Worm (Caenorhabditis elegans) whole organism, late embryonic: ENCODE data around the gene F28H7.2.

Source experiments
- C08G9.2 ChIP-seq: sonication (generic microtip); optimal IDR thresholded peaks from 2 replicates; lab custom pipeline; 2016; ENCODE audit warnings: mild to moderate bottlenecking, missing genetic modification characterization, moderate library complexity, missing compliant biosample characterization
- C38D4.7 ChIP-seq: fragments of 200-800 bp; sonication (Bioruptor generic); optimal IDR thresholded peaks from 2 replicates; lab custom pipeline; 2018; ENCODE audit warnings: mild to moderate bottlenecking, missing genetic modification characterization, moderate library complexity, missing compliant biosample characterization
- F13H6.1 ChIP-seq: sonication (generic microtip); optimal IDR thresholded peaks from 2 replicates; lab custom pipeline; 2016; ENCODE audit warnings: missing genetic modification characterization, missing compliant biosample characterization
- T23F11.4 ChIP-seq: fragments of 200-800 bp; sonication (Bioruptor generic); optimal IDR thresholded peaks from 2 replicates; lab custom pipeline; 2018; ENCODE audit warnings: mild to moderate bottlenecking, missing genetic modification characterization, missing compliant biosample characterization
- Y22D7AL.16 ChIP-seq: sonication (generic microtip); optimal IDR thresholded peaks from 2 replicates; lab custom pipeline; 2016; ENCODE audit warnings: missing genetic modification characterization, missing compliant biosample characterization
- ama-1 ChIP-seq: fragments of 150-350 bp; optimal IDR thresholded peaks from 2 replicates; lab custom pipeline; 2014
- ceh-14 ChIP-seq: sonication (generic microtip); optimal IDR thresholded peaks from 2 replicates; lab custom pipeline; 2016; ENCODE audit warnings: missing genotype, missing genetic modification characterization, missing compliant biosample characterization
- ceh-18 ChIP-seq: sonication (generic microtip); optimal IDR thresholded peaks from 2 replicates; lab custom pipeline; 2016; ENCODE audit warnings: missing genetic modification characterization, missing compliant biosample characterization
- ceh-19 ChIP-seq: fragments of 200-800 bp; sonication (Bioruptor generic); optimal IDR thresholded peaks from 2 replicates; lab custom pipeline; 2018; ENCODE audit warnings: mild to moderate bottlenecking, missing genetic modification characterization, missing compliant biosample characterization
- ceh-2 ChIP-seq: sonication (generic microtip); optimal IDR thresholded peaks from 2 replicates; lab custom pipeline; 2016; ENCODE audit warnings: missing genotype, missing genetic modification characterization, missing compliant biosample characterization
- ceh-22 ChIP-seq: sonication (generic microtip); optimal IDR thresholded peaks from 2 replicates; lab custom pipeline; 2017; ENCODE audit warnings: missing biosample characterization, missing genetic modification characterization
- ceh-30 ChIP-seq: fragments of 150-350 bp; optimal IDR thresholded peaks from 2 replicates; lab custom pipeline; 2014; ENCODE audit warnings: missing biosample characterization, missing genetic modification characterization
- ceh-31 ChIP-seq: sonication (generic microtip); optimal IDR thresholded peaks from 2 replicates; lab custom pipeline; 2016; ENCODE audit warnings: missing genetic modification characterization, missing compliant biosample characterization
- ceh-34 ChIP-seq: sonication (generic microtip); optimal IDR thresholded peaks from 2 replicates; lab custom pipeline; 2016; ENCODE audit warnings: mild to moderate bottlenecking, missing genetic modification characterization, missing compliant biosample characterization
- ceh-48 ChIP-seq: sonication (generic microtip); optimal IDR thresholded peaks from 2 replicates; lab custom pipeline; 2016; ENCODE audit warnings: missing genetic modification characterization, inconsistent platforms, missing compliant biosample characterization
- dve-1 ChIP-seq: sonication (generic microtip); optimal IDR thresholded peaks from 2 replicates; lab custom pipeline; 2017; ENCODE audit warnings: antibody characterized with exemption, mild to moderate bottlenecking, missing genetic modification characterization, missing compliant biosample characterization
- elt-2 ChIP-seq: sonication (generic microtip); optimal IDR thresholded peaks from 2 replicates; lab custom pipeline; 2016; ENCODE audit warnings: missing genetic modification reagents, missing genetic modification characterization, missing compliant biosample characterization
- ets-4 ChIP-seq: sonication (generic microtip); optimal IDR thresholded peaks from 2 replicates; lab custom pipeline; 2016; ENCODE audit warnings: missing genetic modification characterization, missing compliant biosample characterization
- eyg-1 ChIP-seq: sonication (generic microtip); optimal IDR thresholded peaks from 2 replicates; lab custom pipeline; 2016; ENCODE audit warnings: missing genotype, missing genetic modification characterization, missing compliant biosample characterization
- fax-1 ChIP-seq: sonication (generic microtip); optimal IDR thresholded peaks from 2 replicates; lab custom pipeline; 2016; ENCODE audit warnings: missing genotype, missing genetic modification characterization, missing compliant biosample characterization
- fkh-6 ChIP-seq: sonication (generic microtip); optimal IDR thresholded peaks from 2 replicates; lab custom pipeline; 2016; ENCODE audit warnings: missing genetic modification characterization, missing compliant biosample characterization
- gmeb-2 ChIP-seq: sonication (generic microtip); optimal IDR thresholded peaks from 2 replicates; lab custom pipeline; 2016; ENCODE audit warnings: missing genetic modification characterization, inconsistent platforms, missing compliant biosample characterization
- hlh-30 ChIP-seq: sonication (generic microtip); optimal IDR thresholded peaks from 2 replicates; lab custom pipeline; 2017; ENCODE audit warnings: antibody characterized with exemption, missing genetic modification characterization, missing compliant biosample characterization; ENCODE audit not compliant: insufficient read depth
- hlh-6 ChIP-seq: sonication (generic microtip); optimal IDR thresholded peaks from 2 replicates; lab custom pipeline; 2016; ENCODE audit warnings: missing genotype, missing genetic modification characterization, missing compliant biosample characterization
- hlh-8 ChIP-seq: sonication (generic microtip); optimal IDR thresholded peaks from 2 replicates; lab custom pipeline; 2016; ENCODE audit warnings: missing genotype, missing genetic modification characterization, missing compliant biosample characterization
- lim-6 ChIP-seq: sonication (generic microtip); optimal IDR thresholded peaks from 2 replicates; lab custom pipeline; 2016; ENCODE audit warnings: missing genetic modification characterization, missing compliant biosample characterization
- nfya-1 ChIP-seq: sonication (generic microtip); optimal IDR thresholded peaks from 2 replicates; lab custom pipeline; 2017; ENCODE audit warnings: missing genetic modification characterization, mild to moderate bottlenecking, missing compliant biosample characterization, antibody characterized with exemption, moderate library complexity
- nhr-11 ChIP-seq: fragments of 150-350 bp; optimal IDR thresholded peaks from 2 replicates; lab custom pipeline; 2014; ENCODE audit warnings: missing biosample characterization, missing genetic modification characterization
- nhr-232 ChIP-seq: sonication (generic microtip); optimal IDR thresholded peaks from 2 replicates; lab custom pipeline; 2016; ENCODE audit warnings: missing genetic modification characterization, missing compliant biosample characterization
- npax-4 ChIP-seq: sonication (generic microtip); optimal IDR thresholded peaks from 2 replicates; lab custom pipeline; 2016; ENCODE audit warnings: missing genetic modification characterization, missing compliant biosample characterization
- pax-1 ChIP-seq: fragments of 150-350 bp; optimal IDR thresholded peaks from 2 replicates; lab custom pipeline; 2014; ENCODE audit warnings: missing biosample characterization, missing genetic modification characterization
- pha-2 ChIP-seq: sonication (generic microtip); optimal IDR thresholded peaks from 2 replicates; lab custom pipeline; 2017; ENCODE audit warnings: mild to moderate bottlenecking, missing genetic modification characterization, missing compliant biosample characterization
- pqm-1 ChIP-seq: sonication (generic microtip); optimal IDR thresholded peaks from 2 replicates; lab custom pipeline; 2016; ENCODE audit warnings: missing genetic modification characterization, missing compliant biosample characterization
- pros-1 ChIP-seq: fragments of 150-350 bp; optimal IDR thresholded peaks from 2 replicates; lab custom pipeline; 2014; ENCODE audit warnings: missing biosample characterization, missing genetic modification reagents, missing genetic modification characterization
- ref-2 ChIP-seq: sonication (generic microtip); optimal IDR thresholded peaks from 2 replicates; lab custom pipeline; 2016; ENCODE audit warnings: missing genetic modification characterization, missing compliant biosample characterization
- rnt-1 ChIP-seq: sonication (generic microtip); optimal IDR thresholded peaks from 2 replicates; lab custom pipeline; 2016; ENCODE audit warnings: missing genetic modification characterization, missing compliant biosample characterization
- sox-2 ChIP-seq: fragments of 200-800 bp; sonication (Bioruptor generic); IDR thresholded peaks from 2 replicates; pipeline ENCODE4 v1.3.6; 2022; ENCODE audit warnings: missing genetic modification reagents, missing genetic modification characterization, missing compliant biosample characterization
- sox-4 ChIP-seq: sonication (generic microtip); optimal IDR thresholded peaks from 2 replicates; lab custom pipeline; 2017; ENCODE audit warnings: mild to moderate bottlenecking, missing genetic modification characterization, inconsistent platforms, missing compliant biosample characterization
- syd-9 ChIP-seq: sonication (generic microtip); optimal IDR thresholded peaks from 2 replicates; lab custom pipeline; 2016; ENCODE audit warnings: mild to moderate bottlenecking, missing genetic modification characterization, moderate library complexity, missing compliant biosample characterization
- tbx-2 ChIP-seq: sonication (generic microtip); optimal IDR thresholded peaks from 2 replicates; lab custom pipeline; 2016; ENCODE audit warnings: missing genetic modification characterization, missing compliant biosample characterization
- tbx-7 ChIP-seq: sonication (generic microtip); optimal IDR thresholded peaks from 2 replicates; lab custom pipeline; 2016; ENCODE audit warnings: missing genotype, missing genetic modification characterization, missing compliant biosample characterization
- ttx-3 ChIP-seq: sonication (generic microtip); optimal IDR thresholded peaks from 2 replicates; lab custom pipeline; 2016; ENCODE audit warnings: missing genetic modification reagents, missing genetic modification characterization, missing compliant biosample characterization
- unc-42 ChIP-seq: sonication (generic microtip); optimal IDR thresholded peaks from 2 replicates; lab custom pipeline; 2016; ENCODE audit warnings: missing genotype, missing genetic modification characterization, missing compliant biosample characterization
- unc-55 ChIP-seq: sonication (generic microtip); optimal IDR thresholded peaks from 2 replicates; lab custom pipeline; 2017; ENCODE audit warnings: missing biosample characterization, missing genetic modification reagents, missing genetic modification characterization
- unc-86 ChIP-seq: sonication (generic microtip); optimal IDR thresholded peaks from 2 replicates; lab custom pipeline; 2016; ENCODE audit warnings: missing genetic modification characterization, missing compliant biosample characterization
- zip-5 ChIP-seq: sonication (generic microtip); optimal IDR thresholded peaks from 2 replicates; lab custom pipeline; 2016; ENCODE audit warnings: missing genetic modification characterization, missing compliant biosample characterization

The F28H7.2 gene

ce11 chrV:10714630-10715029, 33.1 kb upstream of the F28H7.2 start:
- no peak for TF ChIP-seq fax-1 (tag; lab: Kevin White, UChicago)

ce11 chrV:10715158-10716152, 32.2 kb upstream of the F28H7.2 start:
- TF ChIP-seq ceh-18 (peak; percentile 83), hlh-8 (tag; lab: Kevin White, UChicago) (peak; percentile 35), unc-86 (tag; lab: Kevin White, UChicago) (no peak), ceh-31 (peak; percentile 78), ceh-2 (no peak), gmeb-2 (tag; lab: Kevin White, UChicago) (peak; percentile 8), nfya-1 (tag; lab: Kevin White, UChicago) (peak; percentile 65), rnt-1 (tag; lab: Kevin White, UChicago) (peak; percentile 86), unc-55 (peak; percentile 91), dve-1 (tag; lab: Kevin White, UChicago) (peak; percentile 39), ceh-34 (tag; lab: Kevin White, UChicago) (peak; percentile 61), fax-1 (tag; lab: Kevin White, UChicago) (no peak), pqm-1 (tag; lab: Kevin White, UChicago) (no peak), C38D4.7 (GFP tag; lab: Kevin White, UChicago) (no peak), unc-42 (peak; percentile 64), ets-4 (tag; lab: Kevin White, UChicago) (no peak), tbx-2 (peak; percentile 66), fkh-6 (tag; lab: Kevin White, UChicago) (no peak), syd-9 (tag; lab: Kevin White, UChicago) (no peak), hlh-30 (tag; lab: Kevin White, UChicago) (peak; percentile 97), ceh-48 (tag; lab: Kevin White, UChicago) (no peak), C08G9.2 (tag; lab: Kevin White, UChicago) (no peak), pros-1 (tag; lab: Kevin White, UChicago) (peak; percentile 88), Y22D7AL.16 (no peak), ama-1 (lab: Kevin White, UChicago) (no peak)

ce11 chrV:10716865-10717713, 30.6 kb upstream of the F28H7.2 start:
- TF ChIP-seq ttx-3 (tag; lab: Kevin White, UChicago) (peak; percentile 20), ceh-19 (GFP tag; lab: Kevin White, UChicago) (no peak), F13H6.1 (tag; lab: Kevin White, UChicago) (peak; percentile 2), npax-4 (tag; lab: Kevin White, UChicago) (no peak), nhr-232 (tag; lab: Kevin White, UChicago) (peak; percentile 34), hlh-6 (no peak), ceh-22 (tag; lab: Kevin White, UChicago) (peak; percentile 58), unc-55 (no peak), elt-2 (tag; lab: Kevin White, UChicago) (no peak), ceh-34 (tag; lab: Kevin White, UChicago) (peak; percentile 65), syd-9 (tag; lab: Kevin White, UChicago) (peak; percentile 55), ceh-30 (tag; lab: Kevin White, UChicago) (no peak), fkh-6 (tag; lab: Kevin White, UChicago) (peak; percentile 61), unc-42 (peak; percentile 44), sox-4 (tag; lab: Kevin White, UChicago) (no peak), C08G9.2 (tag; lab: Kevin White, UChicago) (peak; percentile 1), ref-2 (peak; percentile 32), lim-6 (no peak), eyg-1 (tag; lab: Kevin White, UChicago) (peak; percentile 45), ceh-14 (tag; lab: Kevin White, UChicago) (peak; percentile 29), pha-2 (tag; lab: Kevin White, UChicago) (peak; percentile 56), pax-1 (tag; lab: Kevin White, UChicago) (no peak), T23F11.4 (peak; percentile 28), nhr-11 (tag; lab: Kevin White, UChicago) (no peak), ceh-18 (peak; percentile 42), tbx-7 (no peak), zip-5 (no peak), sox-2 (GFP tag; lab: Robert Waterston, UW) (no peak)
